Worm (Caenorhabditis elegans) whole organism, midembryonic: ENCODE data around the gene dpf-7.

Experiments
- T22C8.4 ChIP-seq: fragments of 200-800 bp; sonication (Bioruptor generic); IDR thresholded peaks from 2 replicates; pipeline ENCODE4 v1.3.6; 2022; ENCODE audit warnings: missing genetic modification characterization, missing compliant biosample characterization
- cog-1 ChIP-seq: sonication (generic microtip); optimal IDR thresholded peaks from 2 replicates; lab custom pipeline; 2016; ENCODE audit warnings: missing genetic modification characterization, missing compliant biosample characterization
- flt-1 ChIP-seq: fragments of 200-800 bp; sonication (Bioruptor generic); IDR thresholded peaks from 2 replicates; pipeline ENCODE4 v1.3.6; 2022; ENCODE audit warnings: missing genetic modification characterization, missing compliant biosample characterization
- klf-2 ChIP-seq: fragments of 200-800 bp; sonication (Bioruptor generic); conservative IDR thresholded peaks from 2 replicates; pipeline ENCODE4 v1.3.6; 2022; ENCODE audit warnings: missing genetic modification reagents, missing genetic modification characterization, missing compliant biosample characterization
- med-1 ChIP-seq: sonication (generic microtip); optimal IDR thresholded peaks from 2 replicates; lab custom pipeline; 2017; ENCODE audit warnings: missing genetic modification characterization, mild to moderate bottlenecking, missing compliant biosample characterization, antibody characterized with exemption, missing genetic modification reagents; ENCODE audit not compliant: insufficient read depth
- ref-1 ChIP-seq: fragments of 200-800 bp; sonication (Bioruptor generic); conservative IDR thresholded peaks from 2 replicates; pipeline ENCODE4 v1.3.6; 2022; ENCODE audit warnings: missing genetic modification reagents, missing genetic modification characterization, missing compliant biosample characterization
- tab-1 ChIP-seq: fragments of 200-800 bp; sonication (Bioruptor generic); IDR thresholded peaks from 2 replicates; pipeline ENCODE4 v1.3.6; 2022; ENCODE audit warnings: missing genetic modification characterization, missing compliant biosample characterization
- ztf-23 ChIP-seq: fragments of 200-800 bp; sonication (Bioruptor generic); IDR thresholded peaks from 2 replicates; pipeline ENCODE4 v1.3.6; 2022; ENCODE audit warnings: missing genetic modification reagents, missing genetic modification characterization, missing compliant biosample characterization
- ztf-29 ChIP-seq: fragments of 200-800 bp; sonication (Bioruptor generic); IDR thresholded peaks from 2 replicates; pipeline ENCODE4 v1.3.6; 2022; ENCODE audit warnings: missing genetic modification reagents, missing genetic modification characterization, missing compliant biosample characterization

dpf-7 gene

ce11 chrIV:4780129-4780528 is 22.3 kb downstream of the dpf-7 start, which contains the start of gene set-15:
Gene set-15 (minus strand): TSS chrIV:4780229.
- TF ChIP-seq T22C8.4 (GFP tag; lab: Robert Waterston, UW) (no peak), med-1 (GFP tag; lab: Kevin White, UChicago) (no peak), ztf-29 (GFP tag; lab: Robert Waterston, UW) (no peak)

ce11 chrIV:4776501-4776900 is 25.9 kb downstream of the dpf-7 start:
- no peak for TF ChIP-seq tab-1
- TF ChIP-seq cog-1 (tag; lab: Kevin White, UChicago) = no peak

- TF ChIP-seq flt-1 (GFP tag; lab: Robert Waterston, UW) (no peak), cog-1 (tag; lab: Kevin White, UChicago) (no peak), med-1 (GFP tag; lab: Kevin White, UChicago) (no peak), ztf-29 (GFP tag; lab: Robert Waterston, UW) (no peak), ref-1 (GFP tag; lab: Robert Waterston, UW) (no peak), klf-2 (GFP tag; lab: Robert Waterston, UW) (no peak), tab-1 (no peak), ztf-23 (no peak), T22C8.4 (GFP tag; lab: Robert Waterston, UW) (no peak)
These were observed 26.4 kb downstream of the dpf-7 start, which contains the start of gene R11E3.19 for ce11 chrIV:4776001-4776400. Gene R11E3.19 (minus strand): TSS chrIV:4776101.

- TF ChIP-seq ztf-29 (GFP tag; lab: Robert Waterston, UW) = no peak
- no peak for TF ChIP-seq T22C8.4 (GFP tag; lab: Robert Waterston, UW)
- TF ChIP-seq klf-2 (GFP tag; lab: Robert Waterston, UW) = no peak
- no peak for TF ChIP-seq ztf-23
- TF ChIP-seq med-1 (GFP tag; lab: Kevin White, UChicago) = no peak
These were observed 30.6 kb downstream of the dpf-7 start, which contains the start of gene R11E3.2 for ce11 chrIV:4771792-4772191. Gene R11E3.2 (plus strand): TSS chrIV:4772092.

ce11 chrIV:4764422-4764821 is 38.0 kb downstream of the dpf-7 start, which contains the start of gene npp-26:
Gene npp-26 (plus strand): TSS chrIV:4764722.
- no peak for TF ChIP-seq cog-1 (tag; lab: Kevin White, UChicago)
- no peak for TF ChIP-seq T22C8.4 (GFP tag; lab: Robert Waterston, UW)
- no peak for TF ChIP-seq ztf-29 (GFP tag; lab: Robert Waterston, UW)
- no peak for TF ChIP-seq med-1 (GFP tag; lab: Kevin White, UChicago)
- TF ChIP-seq tab-1 = no peak
- no peak for TF ChIP-seq ref-1 (GFP tag; lab: Robert Waterston, UW)
- no peak for TF ChIP-seq flt-1 (GFP tag; lab: Robert Waterston, UW)
- TF ChIP-seq ztf-23 = no peak
- TF ChIP-seq klf-2 (GFP tag; lab: Robert Waterston, UW) = no peak

ce11 chrIV:4763844-4764243 is 38.5 kb downstream of the dpf-7 start, which contains the start of gene Y17G9B.2:
Gene Y17G9B.2 (plus strand): TSS chrIV:4764144.
- TF ChIP-seq T22C8.4 (GFP tag; lab: Robert Waterston, UW) (no peak), ref-1 (GFP tag; lab: Robert Waterston, UW) (no peak), med-1 (GFP tag; lab: Kevin White, UChicago) (no peak), ztf-23 (no peak), flt-1 (GFP tag; lab: Robert Waterston, UW) (no peak), klf-2 (GFP tag; lab: Robert Waterston, UW) (no peak), ztf-29 (GFP tag; lab: Robert Waterston, UW) (no peak), tab-1 (no peak), cog-1 (tag; lab: Kevin White, UChicago) (no peak)

ce11 chrIV:4760378-4761084 is 41.9 kb downstream of the dpf-7 start, which contains the start of the genes memi-1 and cyp-31A3:
Gene memi-1 (minus strand): TSS chrIV:4760428.
Gene cyp-31A3 (plus strand): TSS chrIV:4761049.
- TF ChIP-seq med-1 (GFP tag; lab: Kevin White, UChicago) (no peak), ztf-23 (no peak), cog-1 (tag; lab: Kevin White, UChicago) (no peak), flt-1 (GFP tag; lab: Robert Waterston, UW) (no peak), T22C8.4 (GFP tag; lab: Robert Waterston, UW) (no peak), klf-2 (GFP tag; lab: Robert Waterston, UW) (no peak), ref-1 (GFP tag; lab: Robert Waterston, UW) (no peak)

ce11 chrIV:4758659-4759058 is 43.7 kb downstream of the dpf-7 start, which contains the start of gene Y17G9B.8:
Gene Y17G9B.8 (minus strand): TSS chrIV:4758840.
- TF ChIP-seq ztf-23 = no peak
- TF ChIP-seq flt-1 (GFP tag; lab: Robert Waterston, UW) = no peak

- no peak for TF ChIP-seq ztf-23
- no peak for TF ChIP-seq ztf-29 (GFP tag; lab: Robert Waterston, UW)
These were observed 46.3 kb downstream of the dpf-7 start, which contains the start of the genes fbxb-77 and Y17G9B.11 for ce11 chrIV:4755929-4756655. Gene fbxb-77 (minus strand): TSS chrIV:4756157. Gene Y17G9B.11 (plus strand): TSS chrIV:4756605.

- TF ChIP-seq tab-1 (no peak), klf-2 (GFP tag; lab: Robert Waterston, UW) (no peak), ztf-29 (GFP tag; lab: Robert Waterston, UW) (no peak), ref-1 (GFP tag; lab: Robert Waterston, UW) (no peak), T22C8.4 (GFP tag; lab: Robert Waterston, UW) (no peak), flt-1 (GFP tag; lab: Robert Waterston, UW) (no peak), cog-1 (tag; lab: Kevin White, UChicago) (no peak), med-1 (GFP tag; lab: Kevin White, UChicago) (no peak), ztf-23 (no peak)
These were observed 50.6 kb downstream of the dpf-7 start, which contains the start of gene Y17G9B.4 for ce11 chrIV:4751814-4752213. Gene Y17G9B.4 (plus strand): TSS chrIV:4752119.
